Worm (Caenorhabditis elegans) whole organism, late embryonic: ENCODE measurements around the gene F02E11.2.

ENCODE experiments used
- C08G9.2 ChIP-seq: sonication (generic microtip); optimal IDR thresholded peaks from 2 replicates; lab custom pipeline; 2016; ENCODE audit warnings: mild to moderate bottlenecking, missing genetic modification characterization, moderate library complexity, missing compliant biosample characterization
- K02D7.2 ChIP-seq: sonication (generic microtip); optimal IDR thresholded peaks from 2 replicates; lab custom pipeline; 2017; ENCODE audit warnings: mild to moderate bottlenecking, missing genetic modification characterization, missing compliant biosample characterization
- T23F11.4 ChIP-seq: fragments of 200-800 bp; sonication (Bioruptor generic); optimal IDR thresholded peaks from 2 replicates; lab custom pipeline; 2018; ENCODE audit warnings: mild to moderate bottlenecking, missing genetic modification characterization, missing compliant biosample characterization
- Y22D7AL.16 ChIP-seq: sonication (generic microtip); optimal IDR thresholded peaks from 2 replicates; lab custom pipeline; 2016; ENCODE audit warnings: missing genetic modification characterization, missing compliant biosample characterization
- ama-1 ChIP-seq: fragments of 150-350 bp; optimal IDR thresholded peaks from 2 replicates; lab custom pipeline; 2014
- ceh-19 ChIP-seq: fragments of 200-800 bp; sonication (Bioruptor generic); optimal IDR thresholded peaks from 2 replicates; lab custom pipeline; 2018; ENCODE audit warnings: mild to moderate bottlenecking, missing genetic modification characterization, missing compliant biosample characterization
- ceh-22 ChIP-seq: sonication (generic microtip); optimal IDR thresholded peaks from 2 replicates; lab custom pipeline; 2017; ENCODE audit warnings: missing biosample characterization, missing genetic modification characterization
- ceh-24 ChIP-seq: sonication (generic microtip); optimal IDR thresholded peaks from 2 replicates; lab custom pipeline; 2016; ENCODE audit warnings: mild to moderate bottlenecking, missing genetic modification characterization, missing compliant biosample characterization
- ceh-30 ChIP-seq: fragments of 150-350 bp; optimal IDR thresholded peaks from 2 replicates; lab custom pipeline; 2014; ENCODE audit warnings: missing biosample characterization, missing genetic modification characterization
- ceh-34 ChIP-seq: sonication (generic microtip); optimal IDR thresholded peaks from 2 replicates; lab custom pipeline; 2016; ENCODE audit warnings: mild to moderate bottlenecking, missing genetic modification characterization, missing compliant biosample characterization
- ceh-48 ChIP-seq: sonication (generic microtip); optimal IDR thresholded peaks from 2 replicates; lab custom pipeline; 2016; ENCODE audit warnings: missing genetic modification characterization, inconsistent platforms, missing compliant biosample characterization
- che-1 ChIP-seq: sonication (generic microtip); optimal IDR thresholded peaks from 2 replicates; lab custom pipeline; 2016; ENCODE audit warnings: mild to moderate bottlenecking, missing genetic modification characterization, missing compliant biosample characterization
- dve-1 ChIP-seq: sonication (generic microtip); optimal IDR thresholded peaks from 2 replicates; lab custom pipeline; 2017; ENCODE audit warnings: antibody characterized with exemption, mild to moderate bottlenecking, missing genetic modification characterization, missing compliant biosample characterization
- elt-2 ChIP-seq: sonication (generic microtip); optimal IDR thresholded peaks from 2 replicates; lab custom pipeline; 2016; ENCODE audit warnings: missing genetic modification reagents, missing genetic modification characterization, missing compliant biosample characterization
- ets-4 ChIP-seq: sonication (generic microtip); optimal IDR thresholded peaks from 2 replicates; lab custom pipeline; 2016; ENCODE audit warnings: missing genetic modification characterization, missing compliant biosample characterization
- eyg-1 ChIP-seq: sonication (generic microtip); optimal IDR thresholded peaks from 2 replicates; lab custom pipeline; 2016; ENCODE audit warnings: missing genotype, missing genetic modification characterization, missing compliant biosample characterization
- fax-1 ChIP-seq: sonication (generic microtip); optimal IDR thresholded peaks from 2 replicates; lab custom pipeline; 2016; ENCODE audit warnings: missing genotype, missing genetic modification characterization, missing compliant biosample characterization
- hlh-15 ChIP-seq: sonication (generic microtip); optimal IDR thresholded peaks from 2 replicates; lab custom pipeline; 2016; ENCODE audit warnings: missing genetic modification characterization, missing compliant biosample characterization
- hlh-30 ChIP-seq: sonication (generic microtip); optimal IDR thresholded peaks from 2 replicates; lab custom pipeline; 2017; ENCODE audit warnings: antibody characterized with exemption, missing genetic modification characterization, missing compliant biosample characterization; ENCODE audit not compliant: insufficient read depth
- lim-6 ChIP-seq: sonication (generic microtip); optimal IDR thresholded peaks from 2 replicates; lab custom pipeline; 2016; ENCODE audit warnings: missing genetic modification characterization, missing compliant biosample characterization
- lin-11 ChIP-seq: fragments of 200-800 bp; sonication (Bioruptor generic); optimal IDR thresholded peaks from 2 replicates; lab custom pipeline; 2018; ENCODE audit warnings: mild to moderate bottlenecking, missing genetic modification characterization, missing compliant biosample characterization
- mec-3 ChIP-seq: sonication (generic microtip); optimal IDR thresholded peaks from 2 replicates; lab custom pipeline; 2016; ENCODE audit warnings: borderline replicate concordance, missing genetic modification characterization, missing compliant biosample characterization
- nfya-1 ChIP-seq: sonication (generic microtip); optimal IDR thresholded peaks from 2 replicates; lab custom pipeline; 2017; ENCODE audit warnings: missing genetic modification characterization, mild to moderate bottlenecking, missing compliant biosample characterization, antibody characterized with exemption, moderate library complexity
- npax-4 ChIP-seq: sonication (generic microtip); optimal IDR thresholded peaks from 2 replicates; lab custom pipeline; 2016; ENCODE audit warnings: missing genetic modification characterization, missing compliant biosample characterization
- pat-9 ChIP-seq: fragments of 200-800 bp; sonication (Bioruptor generic); optimal IDR thresholded peaks from 2 replicates; lab custom pipeline; 2018; ENCODE audit warnings: mild to moderate bottlenecking, missing genetic modification characterization, moderate library complexity, missing compliant biosample characterization
- pax-1 ChIP-seq: fragments of 150-350 bp; optimal IDR thresholded peaks from 2 replicates; lab custom pipeline; 2014; ENCODE audit warnings: missing biosample characterization, missing genetic modification characterization
- pha-2 ChIP-seq: sonication (generic microtip); optimal IDR thresholded peaks from 2 replicates; lab custom pipeline; 2017; ENCODE audit warnings: mild to moderate bottlenecking, missing genetic modification characterization, missing compliant biosample characterization
- pros-1 ChIP-seq: fragments of 150-350 bp; optimal IDR thresholded peaks from 2 replicates; lab custom pipeline; 2014; ENCODE audit warnings: missing biosample characterization, missing genetic modification reagents, missing genetic modification characterization
- ref-2 ChIP-seq: sonication (generic microtip); optimal IDR thresholded peaks from 2 replicates; lab custom pipeline; 2016; ENCODE audit warnings: missing genetic modification characterization, missing compliant biosample characterization
- sdc-2 ChIP-seq: sonication (generic microtip); optimal IDR thresholded peaks from 2 replicates; lab custom pipeline; 2016; ENCODE audit warnings: missing genotype, missing genetic modification characterization, missing compliant biosample characterization
- sox-4 ChIP-seq: sonication (generic microtip); optimal IDR thresholded peaks from 2 replicates; lab custom pipeline; 2017; ENCODE audit warnings: mild to moderate bottlenecking, missing genetic modification characterization, inconsistent platforms, missing compliant biosample characterization
- tbx-2 ChIP-seq: sonication (generic microtip); optimal IDR thresholded peaks from 2 replicates; lab custom pipeline; 2016; ENCODE audit warnings: missing genetic modification characterization, missing compliant biosample characterization
- tbx-7 ChIP-seq: sonication (generic microtip); optimal IDR thresholded peaks from 2 replicates; lab custom pipeline; 2016; ENCODE audit warnings: missing genotype, missing genetic modification characterization, missing compliant biosample characterization
- unc-42 ChIP-seq: sonication (generic microtip); optimal IDR thresholded peaks from 2 replicates; lab custom pipeline; 2016; ENCODE audit warnings: missing genotype, missing genetic modification characterization, missing compliant biosample characterization
- zip-5 ChIP-seq: sonication (generic microtip); optimal IDR thresholded peaks from 2 replicates; lab custom pipeline; 2016; ENCODE audit warnings: missing genetic modification characterization, missing compliant biosample characterization
- ztf-16 ChIP-seq: sonication (generic microtip); optimal IDR thresholded peaks from 2 replicates; lab custom pipeline; 2017; ENCODE audit warnings: missing genetic modification characterization, missing compliant biosample characterization

Gene F02E11.2

ce11 chrII:3234725-3235124, 27.9 kb upstream of the F02E11.2 start, which contains the start of gene C17F4.8:
C17F4.8 (minus strand) TSS chrII:3234825.
- TF ChIP-seq ceh-24 (tag; lab: Kevin White, UChicago) (no peak), lin-11 (tag; lab: Kevin White, UChicago) (no peak), pha-2 (tag; lab: Kevin White, UChicago) (no peak), pros-1 (tag; lab: Kevin White, UChicago) (no peak), elt-2 (no peak), eyg-1 (no peak), zip-5 (tag; lab: Kevin White, UChicago) (no peak), ceh-19 (GFP tag; lab: Kevin White, UChicago) (no peak)

ce11 chrII:3237038-3237521, 25.5 kb upstream of the F02E11.2 start, which contains the start of the genes srz-67 and C17F4.11:
srz-67 (minus strand) TSS chrII:3237138.
C17F4.11 (plus strand) TSS chrII:3237471.
- TF ChIP-seq C08G9.2 (tag; lab: Kevin White, UChicago) (no peak), dve-1 (tag; lab: Kevin White, UChicago) (no peak), hlh-15 (tag; lab: Kevin White, UChicago) (no peak), ceh-48 (tag; lab: Kevin White, UChicago) (no peak), unc-42 (no peak), ceh-22 (tag; lab: Kevin White, UChicago) (no peak), ceh-19 (GFP tag; lab: Kevin White, UChicago) (no peak), pros-1 (tag; lab: Kevin White, UChicago) (no peak), sdc-2 (tag; lab: Kevin White, UChicago) (no peak), ceh-34 (tag; lab: Kevin White, UChicago) (no peak), ztf-16 (tag; lab: Kevin White, UChicago) (no peak), ceh-24 (tag; lab: Kevin White, UChicago) (no peak), T23F11.4 (GFP tag; lab: Kevin White, UChicago) (no peak), ceh-30 (tag; lab: Kevin White, UChicago) (no peak), pat-9 (tag; lab: Kevin White, UChicago) (no peak)

ce11 chrII:3240207-3240606, 22.4 kb upstream of the F02E11.2 start, which contains the start of gene C17F4.3:
C17F4.3 (plus strand) TSS chrII:3240507.
- TF ChIP-seq fax-1 (no peak), K02D7.2 (tag; lab: Kevin White, UChicago) (no peak), pax-1 (tag; lab: Kevin White, UChicago) (no peak), hlh-30 (tag; lab: Kevin White, UChicago) (no peak), sox-4 (tag; lab: Kevin White, UChicago) (no peak), ztf-16 (tag; lab: Kevin White, UChicago) (no peak), ets-4 (tag; lab: Kevin White, UChicago) (no peak), ama-1 (lab: Kevin White, UChicago) (no peak), nfya-1 (tag; lab: Kevin White, UChicago) (no peak), mec-3 (tag; lab: Kevin White, UChicago) (no peak), pha-2 (tag; lab: Kevin White, UChicago) (no peak), unc-42 (no peak), T23F11.4 (GFP tag; lab: Kevin White, UChicago) (no peak), ref-2 (no peak)

ce11 chrII:3241842-3242241, 20.8 kb upstream of the F02E11.2 start:
- TF ChIP-seq npax-4 (no peak), T23F11.4 (GFP tag; lab: Kevin White, UChicago) (no peak), tbx-2 (tag; lab: Kevin White, UChicago) (no peak), sdc-2 (tag; lab: Kevin White, UChicago) (no peak), tbx-7 (no peak), lim-6 (no peak), ceh-24 (tag; lab: Kevin White, UChicago) (no peak), che-1 (tag; lab: Kevin White, UChicago) (no peak), Y22D7AL.16 (tag; lab: Kevin White, UChicago) (no peak)
